Fruit fly (Drosophila melanogaster): ENCODE measurements around the gene CG31089.

DNA sequence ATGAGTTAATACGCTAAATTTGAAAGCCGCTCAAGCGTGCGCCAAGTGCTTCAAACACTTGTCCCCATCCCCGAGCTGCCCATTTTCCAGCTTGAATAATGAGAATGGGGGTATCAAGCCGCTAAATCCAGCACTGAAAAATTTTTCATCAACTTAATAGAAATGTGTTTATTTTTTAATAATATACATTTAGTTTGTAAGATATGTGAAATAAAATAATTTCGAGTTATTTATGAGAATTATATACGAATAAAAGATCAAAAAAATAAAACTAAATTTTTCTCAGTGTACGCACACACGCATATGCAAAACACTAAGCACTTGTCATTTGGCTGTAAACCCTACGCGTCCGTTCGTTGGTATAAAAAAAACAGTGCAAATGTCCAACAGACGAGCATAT lies 47.6 kb upstream of the CG31089 start:
- TF ChIP-seq CG8478 (optimal IDR thresholded peaks at IDR 0.05) = no peak
- TF ChIP-seq EcR (GFP tag; optimal IDR thresholded peaks at IDR 0.05) = no peak
- no peak for TF ChIP-seq pan (optimal IDR thresholded peaks at IDR 0.05)
